Fruit fly (Drosophila melanogaster) whole organism, embryonic: ENCODE results near the gene Usp10.
A peak's percentile ranks its signal among the peaks of the same experiment; 100 is the strongest.

ENCODE experiments used
- Aef1 ChIP-seq: fragments of 200-800 bp; sonication (Bioruptor generic); IDR thresholded peaks from 3 replicates; pipeline ENCODE4 v1.3.6; 2022; ENCODE audit warnings: missing biosample characterization, missing genetic modification characterization
- BtbVII ChIP-seq: fragments of 200-800 bp; sonication (Bioruptor generic); optimal IDR thresholded peaks from 3 replicates; lab custom pipeline; 2017; ENCODE audit warnings: missing biosample characterization, mild to moderate bottlenecking, missing genetic modification characterization
- CG10366 ChIP-seq: fragments of 200-800 bp; sonication (Bioruptor generic); IDR thresholded peaks from 2 replicates; pipeline ENCODE4 v1.3.6; 2022; ENCODE audit warnings: missing biosample characterization, missing genetic modification characterization
- CG10431 ChIP-seq: fragments of 200-800 bp; sonication (Bioruptor generic); optimal IDR thresholded peaks from 3 replicates; lab custom pipeline; 2018; ENCODE audit warnings: missing biosample characterization, mild to moderate bottlenecking, missing genetic modification characterization
- CG10979 ChIP-seq: fragments of 200-800 bp; sonication (Bioruptor generic); optimal IDR thresholded peaks from 2 replicates; lab custom pipeline; 2018; ENCODE audit warnings: missing biosample characterization, mild to moderate bottlenecking, missing genetic modification characterization, moderate library complexity
- CG12104 ChIP-seq: fragments of 200-800 bp; sonication (Bioruptor generic); optimal IDR thresholded peaks from 3 replicates; lab custom pipeline; 2016; ENCODE audit warnings: missing biosample characterization, missing genetic modification characterization
- CG12155 ChIP-seq: fragments of 200-800 bp; sonication (Bioruptor generic); optimal IDR thresholded peaks from 3 replicates; lab custom pipeline; 2016; ENCODE audit warnings: missing biosample characterization, missing genetic modification characterization
- CG12942 ChIP-seq: fragments of 200-800 bp; sonication (Bioruptor generic); optimal IDR thresholded peaks from 3 replicates; lab custom pipeline; 2016; ENCODE audit warnings: missing biosample characterization, missing genetic modification characterization
- CG13775 ChIP-seq: fragments of 200-800 bp; sonication (Bioruptor generic); optimal IDR thresholded peaks from 3 replicates; lab custom pipeline; 2017; ENCODE audit warnings: missing biosample characterization, mild to moderate bottlenecking, missing genetic modification characterization
- CG15514 ChIP-seq: fragments of 200-800 bp; sonication (Bioruptor generic); optimal IDR thresholded peaks from 3 replicates; lab custom pipeline; 2017; ENCODE audit warnings: missing biosample characterization, missing genetic modification characterization, mild to moderate bottlenecking, moderate library complexity, missing genetic modification reagents
- CG17186 ChIP-seq: fragments of 200-800 bp; sonication (Bioruptor generic); optimal IDR thresholded peaks from 3 replicates; lab custom pipeline; 2017; ENCODE audit warnings: missing biosample characterization, missing genetic modification reagents, missing genetic modification characterization
- CG18619 ChIP-seq: fragments of 200-800 bp; sonication (Bioruptor generic); optimal IDR thresholded peaks from 3 replicates; lab custom pipeline; 2017; ENCODE audit warnings: missing biosample characterization, mild to moderate bottlenecking, missing genetic modification characterization
- CG2678 ChIP-seq: fragments of 200-800 bp; sonication (Bioruptor generic); optimal IDR thresholded peaks from 3 replicates; lab custom pipeline; 2019; ENCODE audit warnings: missing biosample characterization, mild to moderate bottlenecking, missing genetic modification characterization, moderate library complexity
- CG4328 ChIP-seq: fragments of 200-800 bp; sonication (Bioruptor generic); optimal IDR thresholded peaks from 3 replicates; lab custom pipeline; 2017; ENCODE audit warnings: missing biosample characterization, missing genetic modification reagents, missing genetic modification characterization
- CG43689 ChIP-seq: fragments of 200-800 bp; sonication (Bioruptor generic); IDR thresholded peaks from 2 replicates; pipeline ENCODE4 v1.3.6; 2022; ENCODE audit warnings: missing biosample characterization, missing genetic modification characterization
- CG8478 ChIP-seq: fragments of >200 bp; optimal IDR thresholded peaks from 2 replicates; lab custom pipeline; 2018
- CG9609 ChIP-seq: fragments of 200-800 bp; sonication (Bioruptor generic); optimal IDR thresholded peaks from 3 replicates; lab custom pipeline; 2016; ENCODE audit warnings: missing biosample characterization, missing genetic modification characterization
- Eip74EF ChIP-seq, 2 experiments: fragments of 200-800 bp in 1 of 2; fragments of >200 bp in 1 of 2; sonication (Bioruptor generic) in 1 of 2; optimal IDR thresholded peaks; 2 replicates each; lab custom pipeline; 2017 to 2019; ENCODE audit warnings: missing biosample characterization in 2 of 2, missing genetic modification characterization in 2 of 2, mild to moderate bottlenecking in 1 of 2, moderate library complexity in 1 of 2
- Ets65A ChIP-seq: fragments of 200-800 bp; sonication (Bioruptor generic); peaks from one replicate; lab custom pipeline; 2016; ENCODE audit warnings: missing biosample characterization, missing genetic modification characterization
- Fer1 ChIP-seq: fragments of 200-800 bp; sonication (Bioruptor generic); optimal IDR thresholded peaks from 2 replicates; lab custom pipeline; 2017; ENCODE audit warnings: missing biosample characterization, mild to moderate bottlenecking, missing genetic modification characterization
- H15 ChIP-seq: fragments of 200-800 bp; sonication (Bioruptor generic); IDR thresholded peaks from 3 replicates; pipeline ENCODE4 v1.3.6; 2022; ENCODE audit warnings: missing biosample characterization, missing genetic modification characterization
- HLH3B ChIP-seq: fragments of 200-800 bp; sonication (Bioruptor generic); IDR thresholded peaks from 2 replicates; pipeline ENCODE4 v1.3.6; 2022; ENCODE audit warnings: missing biosample characterization, missing genetic modification characterization
- HmgD ChIP-seq: fragments of 200-800 bp; sonication (Bioruptor generic); optimal IDR thresholded peaks from 3 replicates; lab custom pipeline; 2016; ENCODE audit warnings: missing biosample characterization, missing genetic modification characterization
- HmgZ ChIP-seq: fragments of 200-800 bp; sonication (Bioruptor generic); optimal IDR thresholded peaks from 2 replicates; lab custom pipeline; 2018; ENCODE audit warnings: missing biosample characterization, mild to moderate bottlenecking, missing genetic modification characterization
- Mes4 ChIP-seq: fragments of 200-800 bp; sonication (Bioruptor generic); optimal IDR thresholded peaks from 2 replicates; lab custom pipeline; 2016; ENCODE audit warnings: missing biosample characterization, missing genetic modification characterization
- Nf-YB ChIP-seq: fragments of 200-800 bp; sonication (Bioruptor generic); optimal IDR thresholded peaks from 3 replicates; lab custom pipeline; 2019; ENCODE audit warnings: missing biosample characterization, mild to moderate bottlenecking, missing genetic modification characterization, moderate library complexity
- Side ChIP-seq: fragments of 200-800 bp; sonication (Bioruptor generic); optimal IDR thresholded peaks from 2 replicates; lab custom pipeline; 2016; ENCODE audit warnings: missing biosample characterization, missing genetic modification characterization
- abd-A ChIP-seq: fragments of 200-800 bp; sonication (Bioruptor generic); optimal IDR thresholded peaks from 3 replicates; lab custom pipeline; 2019; ENCODE audit warnings: missing biosample characterization, mild to moderate bottlenecking, missing genetic modification characterization, moderate library complexity
- ase ChIP-seq: fragments of 200-800 bp; sonication (Bioruptor generic); IDR thresholded peaks from 3 replicates; pipeline ENCODE4 v1.3.6; 2022; ENCODE audit warnings: missing biosample characterization, missing genetic modification characterization
- ato ChIP-seq: fragments of 200-800 bp; sonication (Bioruptor generic); IDR thresholded peaks from 2 replicates; pipeline ENCODE4 v1.3.6; 2022; ENCODE audit warnings: missing biosample characterization, missing genetic modification characterization; ENCODE audit not compliant: partially characterized antibody
- cad ChIP-seq: fragments of >200 bp; optimal IDR thresholded peaks from 2 replicates; lab custom pipeline; 2017; ENCODE audit warnings: missing biosample characterization, missing genetic modification characterization
- cato ChIP-seq: fragments of 200-800 bp; sonication (Bioruptor generic); optimal IDR thresholded peaks from 2 replicates; lab custom pipeline; 2016; ENCODE audit warnings: missing biosample characterization, missing genetic modification characterization, borderline replicate concordance
- caup ChIP-seq: fragments of 200-800 bp; sonication (Bioruptor generic); optimal IDR thresholded peaks from 3 replicates; lab custom pipeline; 2017; ENCODE audit warnings: missing biosample characterization, mild to moderate bottlenecking, missing genetic modification characterization, moderate library complexity; ENCODE audit not compliant: severe bottlenecking
- exex ChIP-seq: fragments of 200-800 bp; sonication (Bioruptor generic); optimal IDR thresholded peaks from 4 replicates; lab custom pipeline; 2018; ENCODE audit warnings: missing biosample characterization, mild to moderate bottlenecking, missing genetic modification characterization, moderate library complexity
- ftz-f1 ChIP-seq: fragments of 200-800 bp; sonication (Bioruptor generic); optimal IDR thresholded peaks from 2 replicates; lab custom pipeline; 2016; ENCODE audit warnings: missing biosample characterization, missing genetic modification characterization
- grau ChIP-seq: fragments of 200-800 bp; optimal IDR thresholded peaks from 3 replicates; lab custom pipeline; 2019; ENCODE audit warnings: missing biosample characterization, mild to moderate bottlenecking, missing genetic modification characterization, moderate library complexity
- ind ChIP-seq: fragments of 200-800 bp; sonication (Bioruptor generic); optimal IDR thresholded peaks from 3 replicates; lab custom pipeline; 2016; ENCODE audit warnings: missing biosample characterization, missing genetic modification characterization
- jing ChIP-seq: fragments of 200-800 bp; sonication (Bioruptor generic); optimal IDR thresholded peaks from 2 replicates; lab custom pipeline; 2018; ENCODE audit warnings: missing biosample characterization, mild to moderate bottlenecking, missing genetic modification characterization
- lmd ChIP-seq: fragments of 200-800 bp; sonication (Bioruptor generic); IDR thresholded peaks from 2 replicates; pipeline ENCODE4 v1.3.6; 2022; ENCODE audit warnings: missing biosample characterization, missing genetic modification characterization
- mld ChIP-seq: fragments of 200-800 bp; sonication (Bioruptor generic); IDR thresholded peaks from 3 replicates; pipeline ENCODE4 v1.3.6; 2022; ENCODE audit warnings: missing biosample characterization, missing genetic modification characterization; ENCODE audit not compliant: partially characterized antibody
- nmo ChIP-seq: fragments of 200-800 bp; sonication (Bioruptor generic); optimal IDR thresholded peaks from 2 replicates; lab custom pipeline; 2018; ENCODE audit warnings: missing biosample characterization, mild to moderate bottlenecking, missing genetic modification characterization, moderate library complexity
- nom ChIP-seq: fragments of 200-800 bp; sonication (Bioruptor generic); optimal IDR thresholded peaks from 2 replicates; lab custom pipeline; 2017; ENCODE audit warnings: missing biosample characterization, missing genetic modification characterization, mild to moderate bottlenecking, moderate library complexity, missing genetic modification reagents
- p53 ChIP-seq: fragments of 200-800 bp; sonication (Bioruptor generic); optimal IDR thresholded peaks from 2 replicates; lab custom pipeline; 2016; ENCODE audit warnings: missing biosample characterization, missing genetic modification characterization
- phol ChIP-seq: fragments of 200-800 bp; sonication (Bioruptor generic); optimal IDR thresholded peaks from 3 replicates; lab custom pipeline; 2018; ENCODE audit warnings: missing biosample characterization, mild to moderate bottlenecking, missing genetic modification characterization, moderate library complexity
- seq ChIP-seq: fragments of 200-800 bp; sonication (Bioruptor generic); IDR thresholded peaks from 2 replicates; pipeline ENCODE4 v1.3.6; 2022; ENCODE audit warnings: missing biosample characterization, missing genetic modification characterization
- slou ChIP-seq: fragments of 200-800 bp; sonication (Bioruptor generic); optimal IDR thresholded peaks from 3 replicates; lab custom pipeline; 2016; ENCODE audit warnings: missing biosample characterization, missing genetic modification characterization
- sna ChIP-seq: fragments of 200-800 bp; sonication (Bioruptor generic); IDR thresholded peaks from 2 replicates; pipeline ENCODE4 v1.3.6; 2022; ENCODE audit warnings: missing biosample characterization, missing genetic modification characterization; ENCODE audit not compliant: partially characterized antibody
- sqz ChIP-seq: fragments of 200-800 bp; sonication (Bioruptor generic); optimal IDR thresholded peaks from 3 replicates; lab custom pipeline; 2018; ENCODE audit warnings: missing biosample characterization, mild to moderate bottlenecking, missing genetic modification characterization
- sug ChIP-seq: fragments of 200-800 bp; optimal IDR thresholded peaks from 2 replicates; lab custom pipeline; 2019; ENCODE audit warnings: missing biosample characterization, mild to moderate bottlenecking, missing genetic modification characterization, moderate library complexity
- tx ChIP-seq: fragments of 200-800 bp; sonication (Bioruptor generic); optimal IDR thresholded peaks from 2 replicates; lab custom pipeline; 2016; ENCODE audit warnings: missing biosample characterization, missing genetic modification characterization
- vfl ChIP-seq: fragments of 200-800 bp; sonication (Bioruptor generic); optimal IDR thresholded peaks from 2 replicates; lab custom pipeline; 2016; ENCODE audit warnings: missing biosample characterization, missing genetic modification characterization
- vnd ChIP-seq: fragments of 200-800 bp; sonication (Bioruptor generic); IDR thresholded peaks from 3 replicates; pipeline ENCODE4 v1.3.6; 2022; ENCODE audit warnings: missing biosample characterization, missing genetic modification characterization; ENCODE audit not compliant: partially characterized antibody

The Usp10 gene

DNA sequence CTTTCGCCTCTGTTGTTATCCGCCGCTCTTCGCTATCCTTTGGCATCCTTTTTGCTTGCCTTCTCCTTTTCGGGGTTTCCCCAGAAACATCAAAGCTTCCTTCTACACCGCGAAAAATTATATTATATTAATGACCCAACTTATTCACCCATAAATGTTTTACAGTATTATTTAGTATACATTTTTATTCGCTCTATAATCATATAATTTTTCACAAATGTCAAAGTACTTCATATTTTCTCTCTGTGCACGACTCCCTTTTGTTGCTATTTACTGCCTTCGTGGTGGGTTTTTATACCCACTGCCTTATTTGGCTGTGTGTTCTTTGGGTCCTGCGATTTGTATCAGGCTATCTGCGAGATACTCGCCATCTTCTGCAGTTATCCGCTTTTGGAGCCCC, 45.5 kb downstream of the Usp10 start (continued):
- TF ChIP-seq CG10431: no peak
- no peak for TF ChIP-seq mld (GFP tag; lab: Robert Waterston, UW)
- no peak for TF ChIP-seq exex (tag; lab: Kevin White, UChicago)
- no peak for TF ChIP-seq vnd (GFP tag; lab: Robert Waterston, UW)
- TF ChIP-seq ase (GFP tag; lab: Robert Waterston, UW): no peak
- peak; percentile 49 for TF ChIP-seq grau
- TF ChIP-seq HLH3B: no peak
- no peak for TF ChIP-seq ftz-f1 (GFP tag; lab: Kevin White, UChicago)
- TF ChIP-seq CG10979: no peak
- no peak for TF ChIP-seq CG4328 (GFP tag; lab: Kevin White, UChicago)
- TF ChIP-seq caup (GFP tag; lab: Kevin White, UChicago): peak; percentile 53
- TF ChIP-seq phol: peak; percentile 30
- peak; percentile 60 for TF ChIP-seq abd-A
- TF ChIP-seq cato (GFP tag; lab: Kevin White, UChicago): no peak
- TF ChIP-seq lmd (GFP tag; lab: Robert Waterston, UW): peak; percentile 49
- peak; percentile 3 for TF ChIP-seq HmgZ (tag; lab: Kevin White, UChicago)
- TF ChIP-seq BtbVII (GFP tag; lab: Kevin White, UChicago): no peak
- TF ChIP-seq tx (GFP tag; lab: Kevin White, UChicago): no peak
- TF ChIP-seq CG10366 (GFP tag; lab: Robert Waterston, UW): peak; percentile 13; the same call in 1 of the 2 replicates
- TF ChIP-seq ato (GFP tag; lab: Robert Waterston, UW): no peak
- TF ChIP-seq CG2678 (tag; lab: Kevin White, UChicago): peak; percentile 72
- no peak for TF ChIP-seq sna (GFP tag; lab: Robert Waterston, UW)
- no peak for TF ChIP-seq Side (GFP tag; lab: Kevin White, UChicago)
- TF ChIP-seq CG12104 (GFP tag; lab: Kevin White, UChicago): no peak
- no peak for TF ChIP-seq seq
- no peak for TF ChIP-seq Ets65A
- no peak for TF ChIP-seq CG15514 (GFP tag; lab: Kevin White, UChicago)
- TF ChIP-seq nom (GFP tag; lab: Kevin White, UChicago): no peak
- no peak for TF ChIP-seq CG9609
- no peak for TF ChIP-seq CG12942
- TF ChIP-seq cad (GFP tag; lab: Kevin White, UChicago): no peak
- TF ChIP-seq Fer1 (GFP tag; lab: Kevin White, UChicago): peak; percentile 66
- no peak for TF ChIP-seq p53 (GFP tag; lab: Kevin White, UChicago)
- TF ChIP-seq vfl (GFP tag; lab: Kevin White, UChicago): no peak
- TF ChIP-seq CG8478 (lab: Kevin White, UChicago): no peak
- TF ChIP-seq CG17186: no peak
- TF ChIP-seq CG43689 (GFP tag; lab: Robert Waterston, UW): no peak
- no peak for TF ChIP-seq sqz (GFP tag; lab: Kevin White, UChicago)
- no peak for TF ChIP-seq HmgD
- TF ChIP-seq CG12155: no peak
- TF ChIP-seq sug (tag; lab: Kevin White, UChicago): no peak
- no peak for TF ChIP-seq jing (GFP tag; lab: Kevin White, UChicago)
- TF ChIP-seq slou (GFP tag; lab: Kevin White, UChicago): no peak
- TF ChIP-seq Nf-YB (GFP tag; lab: Kevin White, UChicago): no peak
- TF ChIP-seq CG18619: no peak
- TF ChIP-seq Mes4 (GFP tag; lab: Kevin White, UChicago): no peak
- TF ChIP-seq nmo: no peak
- TF ChIP-seq CG13775 (GFP tag; lab: Kevin White, UChicago): no peak
- TF ChIP-seq Eip74EF (GFP tag; optimal IDR thresholded peaks at IDR 0.05; lab: Kevin White, UChicago): no peak
- TF ChIP-seq H15 (GFP tag; lab: Robert Waterston, UW): no peak
- TF ChIP-seq Aef1: no peak
- TF ChIP-seq ind: no peak
